Fruit fly (Drosophila melanogaster): ENCODE measurements around the gene Kul.
A peak's percentile ranks its signal among the peaks of the same experiment; 100 is the strongest.

Kul gene

dm6 chr3R:29778139-29778984 is 52.7 kb downstream of the Kul start:
- TF ChIP-seq crol (GFP tag; IDR thresholded peaks at IDR 0.05) = peak; percentile 52; the same call in 1 of the 2 replicates
- TF ChIP-seq Trl (optimal IDR thresholded peaks at IDR 0.05) = peak; percentile 5 to 29
- TF ChIP-seq Trl (GFP tag; optimal IDR thresholded peaks at IDR 0.05) = no peak
- no peak for TF ChIP-seq CG11093 (GFP tag; IDR thresholded peaks at IDR 0.05)
- peak; percentile 27 for TF ChIP-seq CG10543 (GFP tag; optimal IDR thresholded peaks at IDR 0.05)
- peak; percentile 60; the same call in 1 of the 2 replicates for TF ChIP-seq bbx (GFP tag; IDR thresholded peaks at IDR 0.05; ENCODE audit: partially characterized antibody)
- no peak for TF ChIP-seq Tbp (GFP tag; optimal IDR thresholded peaks at IDR 0.05)
- no peak for TF ChIP-seq p53 (GFP tag; optimal IDR thresholded peaks at IDR 0.05)
- TF ChIP-seq kay (GFP tag; optimal IDR thresholded peaks at IDR 0.05) = peak; percentile 96
- peak; percentile 98 for TF ChIP-seq z (GFP tag; IDR thresholded peaks at IDR 0.05)
- peak; percentile 54 for TF ChIP-seq Deaf1 (tag; optimal IDR thresholded peaks at IDR 0.05)
- TF ChIP-seq unc-4 (GFP tag; IDR thresholded peaks at IDR 0.05; ENCODE audit: partially characterized antibody) = peak; percentile 42; the same call in 1 of the 2 replicates
- TF ChIP-seq rib (GFP tag; IDR thresholded peaks at IDR 0.05) = peak; percentile 49; the same call in 1 of the 2 replicates
- TF ChIP-seq CG34224 (GFP tag; IDR thresholded peaks at IDR 0.05; ENCODE audit: partially characterized antibody) = peak; percentile 15; the same call in 1 of the 3 replicates
- peak; percentile 66; the same call in 1 of the 2 replicates for TF ChIP-seq Bgb (GFP tag; IDR thresholded peaks at IDR 0.05; ENCODE audit: partially characterized antibody)
- no peak for TF ChIP-seq Blimp-1 (GFP tag; optimal IDR thresholded peaks at IDR 0.05)
- TF ChIP-seq tna (GFP tag; IDR thresholded peaks at IDR 0.05; ENCODE audit: partially characterized antibody) = peak; percentile 41; the same call in 1 of the 2 replicates
- TF ChIP-seq ken (GFP tag; IDR thresholded peaks at IDR 0.05) = no peak
- TF ChIP-seq ci (GFP tag; IDR thresholded peaks at IDR 0.05) = peak; percentile 29; the same call in 1 of the 3 replicates
- no peak for TF ChIP-seq CG33213 (GFP tag; optimal IDR thresholded peaks at IDR 0.05)
- peak in 1 of 3 experiments; percentile 37 for TF ChIP-seq Stat92E (GFP tag; optimal IDR thresholded peaks at IDR 0.05)
- no peak for TF ChIP-seq Gsc (GFP tag; IDR thresholded peaks at IDR 0.05)
- TF ChIP-seq CG13894 (tag; optimal IDR thresholded peaks at IDR 0.05) = peak; percentile 68
- TF ChIP-seq kah (GFP tag; optimal IDR thresholded peaks at IDR 0.05) = no peak
- TF ChIP-seq CG8290 (GFP tag; optimal IDR thresholded peaks at IDR 0.05) = no peak
- peak in 1 of 2 experiments; percentile 35 for TF ChIP-seq CG8290 (tag; optimal IDR thresholded peaks at IDR 0.05)
- no peak for TF ChIP-seq CG4424 (GFP tag; optimal IDR thresholded peaks at IDR 0.05)
- peak; percentile 29 for TF ChIP-seq CG15514 (GFP tag; optimal IDR thresholded peaks at IDR 0.05)
- peak; percentile 69 for TF ChIP-seq CG12769 (tag; optimal IDR thresholded peaks at IDR 0.05)
- TF ChIP-seq Nf-YC (tag; optimal IDR thresholded peaks at IDR 0.05) = peak; percentile 5
- TF ChIP-seq sd (tag; optimal IDR thresholded peaks at IDR 0.05) = peak; percentile 67
- 0 out of 3 replicates have a peak, but pooled peaks have one; percentile 21 for TF ChIP-seq sr (GFP tag; IDR thresholded peaks at IDR 0.05)
- TF ChIP-seq CG13287 (GFP tag; IDR thresholded peaks at IDR 0.05; ENCODE audit: partially characterized antibody) = peak; percentile 39; the same call in 1 of the 2 replicates
- TF ChIP-seq inv (GFP tag; IDR thresholded peaks at IDR 0.05; ENCODE audit: partially characterized antibody) = peak; percentile 16; the same call in 1 of the 2 replicates
- no peak for TF ChIP-seq fru (optimal IDR thresholded peaks at IDR 0.05)
- peak; percentile 95; the same call in 3 of the 4 replicates for TF ChIP-seq chinmo (GFP tag; IDR thresholded peaks at IDR 0.05; ENCODE audit: partially characterized antibody)
- peak; percentile 34; the same call in 1 of the 2 replicates for TF ChIP-seq amos (GFP tag; IDR thresholded peaks at IDR 0.05; ENCODE audit: partially characterized antibody)
- peak; percentile 53 for TF ChIP-seq Scr (GFP tag; IDR thresholded peaks at IDR 0.05; ENCODE audit: partially characterized antibody)
- TF ChIP-seq CG13624 (GFP tag; optimal IDR thresholded peaks at IDR 0.05) = no peak
- peak; percentile 58; the same call in 1 of the 3 replicates for TF ChIP-seq CG6175 (GFP tag; IDR thresholded peaks at IDR 0.05)
- peak; percentile 44 for TF ChIP-seq cg (GFP tag; optimal IDR thresholded peaks at IDR 0.05)
- TF ChIP-seq Atf-2 (GFP tag; optimal IDR thresholded peaks at IDR 0.05) = no peak
- peak; percentile 65 for TF ChIP-seq cwo (GFP tag; optimal IDR thresholded peaks at IDR 0.05)
- TF ChIP-seq abd-A (tag; optimal IDR thresholded peaks at IDR 0.05) = peak; percentile 47
- TF ChIP-seq Eip74EF (GFP tag; optimal IDR thresholded peaks at IDR 0.05) = peak in 1 of 2 experiments; percentile 12

Data from whole organism, embryonic.